Worm (Caenorhabditis elegans) whole organism, L4 larva: ENCODE results near the gene alx-1.

Source experiments
- ama-1 ChIP-seq: fragments of 150-350 bp; optimal IDR thresholded peaks from 2 replicates; lab custom pipeline; 2014; ENCODE audit warnings: inconsistent platforms, mixed read lengths
- ceh-20 ChIP-seq: fragments of 200-800 bp; sonication (Bioruptor generic); IDR thresholded peaks from 2 replicates; pipeline ENCODE4 v1.3.6; 2022; ENCODE audit warnings: missing genetic modification reagents, missing genetic modification characterization, missing compliant biosample characterization
- ceh-82 ChIP-seq: sonication (generic microtip); optimal IDR thresholded peaks from 2 replicates; lab custom pipeline; 2017; ENCODE audit warnings: missing biosample characterization, missing genetic modification characterization
- dpl-1 ChIP-seq: fragments of 150-350 bp; optimal IDR thresholded peaks from 2 replicates; lab custom pipeline; 2014; ENCODE audit warnings: missing biosample characterization, missing genetic modification reagents, missing genetic modification characterization
- fos-1 ChIP-seq: fragments of 150-350 bp; optimal IDR thresholded peaks from 2 replicates; lab custom pipeline; 2014; ENCODE audit warnings: missing biosample characterization, missing genetic modification characterization
- lin-13 ChIP-seq: fragments of 150-350 bp; optimal IDR thresholded peaks from 2 replicates; lab custom pipeline; 2014; ENCODE audit warnings: missing biosample characterization, missing genetic modification reagents, missing genetic modification characterization
- lsy-2 ChIP-seq, 2 experiments: fragments of 150-350 bp in 1 of 2; sonication (generic microtip) in 1 of 2; optimal IDR thresholded peaks; 2 replicates each; lab custom pipeline; 2014 to 2017; ENCODE audit warnings: missing biosample characterization in 2 of 2, missing genetic modification characterization in 2 of 2
- mdl-1 ChIP-seq, 2 experiments: fragments of 150-350 bp in 1 of 2; sonication (generic microtip) in 1 of 2; optimal IDR thresholded peaks; 2 replicates each; lab custom pipeline; 2014 to 2017; ENCODE audit warnings: missing biosample characterization in 2 of 2, missing genetic modification characterization in 2 of 2
- saeg-2 ChIP-seq: fragments of 200-800 bp; sonication (Bioruptor generic); IDR thresholded peaks from 2 replicates; pipeline ENCODE4 v1.3.6; 2022; ENCODE audit warnings: missing genetic modification reagents, missing genetic modification characterization, missing compliant biosample characterization
- set-16 ChIP-seq: fragments of 200-800 bp; sonication (Bioruptor generic); IDR thresholded peaks from 2 replicates; pipeline ENCODE4 v1.3.6; 2022; ENCODE audit warnings: missing genetic modification reagents, missing genetic modification characterization, missing compliant biosample characterization
- snpc-1.2 ChIP-seq: fragments of 200-800 bp; sonication (Bioruptor generic); IDR thresholded peaks from 2 replicates; pipeline ENCODE4 v1.3.6; 2022; ENCODE audit warnings: missing genetic modification reagents, missing genetic modification characterization, missing compliant biosample characterization
- snpc-4 ChIP-seq: fragments of 150-350 bp; optimal IDR thresholded peaks from 2 replicates; lab custom pipeline; 2014; ENCODE audit warnings: missing biosample characterization, missing genetic modification characterization

- TF ChIP-seq lsy-2 (tag; optimal IDR thresholded peaks at IDR 0.05; lab: Kevin White, UChicago), result no peak
- TF ChIP-seq fos-1 (tag; lab: Kevin White, UChicago), result no peak
- peak; percentile 59 for TF ChIP-seq dpl-1 (GFP tag; lab: Kevin White, UChicago)
- no peak for TF ChIP-seq snpc-1.2
- TF ChIP-seq set-16 (GFP tag; lab: Robert Waterston, UW), result no peak
- TF ChIP-seq lin-13 (GFP tag; lab: Kevin White, UChicago), result no peak
- no peak for TF ChIP-seq ceh-82 (tag; lab: Kevin White, UChicago)
- TF ChIP-seq mdl-1 (tag; optimal IDR thresholded peaks at IDR 0.05; lab: Kevin White, UChicago), result no peak
- no peak for TF ChIP-seq snpc-4 (tag; lab: Kevin White, UChicago)
- TF ChIP-seq saeg-2 (GFP tag; lab: Robert Waterston, UW), result no peak
- TF ChIP-seq ceh-20 (GFP tag; lab: Robert Waterston, UW), result no peak
- no peak for TF ChIP-seq ama-1
Observed at ce11 chrIII:9946806-9947419, 10.2 kb upstream of the alx-1 start, which contains the start of gene K03H1.7.
